Fruit fly (Drosophila melanogaster) whole organism, embryonic: ENCODE results near the gene Cpr65Aw.

ENCODE experiments used
- Abd-B ChIP-seq: fragments of 200-800 bp; sonication (Bioruptor generic); optimal IDR thresholded peaks from 2 replicates; lab custom pipeline; 2018; ENCODE audit warnings: missing biosample characterization, mild to moderate bottlenecking, missing genetic modification characterization, moderate library complexity
- BEAF-32 ChIP-seq: fragments of 200-800 bp; sonication (Bioruptor generic); optimal IDR thresholded peaks from 3 replicates; lab custom pipeline; 2017; ENCODE audit warnings: missing biosample characterization, missing genetic modification characterization, mild to moderate bottlenecking, moderate library complexity, missing genetic modification reagents
- Blimp-1 ChIP-seq: fragments of 200-800 bp; sonication (Bioruptor generic); optimal IDR thresholded peaks from 3 replicates; lab custom pipeline; 2018; ENCODE audit warnings: missing biosample characterization, missing genetic modification characterization, mild to moderate bottlenecking, moderate library complexity, missing genetic modification reagents
- CG12769 ChIP-seq: fragments of 200-800 bp; sonication (Bioruptor generic); optimal IDR thresholded peaks from 2 replicates; lab custom pipeline; 2019; ENCODE audit warnings: missing biosample characterization, mild to moderate bottlenecking, missing genetic modification characterization, moderate library complexity
- CG13424 ChIP-seq: fragments of 200-800 bp; sonication (Bioruptor generic); optimal IDR thresholded peaks from 2 replicates; lab custom pipeline; 2019; ENCODE audit warnings: missing biosample characterization, mild to moderate bottlenecking, missing genetic modification characterization, moderate library complexity
- CG13894 ChIP-seq: fragments of 200-800 bp; sonication (Bioruptor generic); optimal IDR thresholded peaks from 3 replicates; lab custom pipeline; 2018; ENCODE audit warnings: missing biosample characterization, mild to moderate bottlenecking, missing genetic modification characterization, moderate library complexity
- CG1529 ChIP-seq: fragments of 200-800 bp; sonication (Bioruptor generic); optimal IDR thresholded peaks from 3 replicates; lab custom pipeline; 2018; ENCODE audit warnings: missing biosample characterization, missing genetic modification characterization
- CG15514 ChIP-seq: fragments of 200-800 bp; sonication (Bioruptor generic); optimal IDR thresholded peaks from 3 replicates; lab custom pipeline; 2017; ENCODE audit warnings: missing biosample characterization, missing genetic modification characterization, mild to moderate bottlenecking, moderate library complexity, missing genetic modification reagents
- CG1792 ChIP-seq: fragments of 200-800 bp; sonication (Bioruptor generic); optimal IDR thresholded peaks from 2 replicates; lab custom pipeline; 2016; ENCODE audit warnings: missing biosample characterization, missing genetic modification characterization
- CG30403 ChIP-seq: fragments of 200-800 bp; sonication (Bioruptor generic); optimal IDR thresholded peaks from 3 replicates; lab custom pipeline; 2016; ENCODE audit warnings: missing biosample characterization, missing genetic modification characterization
- CG30431 ChIP-seq: fragments of 200-800 bp; sonication (Bioruptor generic); optimal IDR thresholded peaks from 2 replicates; lab custom pipeline; 2017; ENCODE audit warnings: missing biosample characterization, missing genetic modification characterization
- CG3163 ChIP-seq: fragments of 200-800 bp; sonication (Bioruptor generic); optimal IDR thresholded peaks from 3 replicates; lab custom pipeline; 2016; ENCODE audit warnings: missing biosample characterization, missing genetic modification characterization
- CG32767 ChIP-seq: fragments of 200-800 bp; sonication (Bioruptor generic); IDR thresholded peaks from 2 replicates; pipeline ENCODE4 v1.3.6; 2022; ENCODE audit warnings: missing biosample characterization, missing genetic modification characterization
- CG3281 ChIP-seq: fragments of 200-800 bp; sonication (Bioruptor generic); optimal IDR thresholded peaks from 3 replicates; lab custom pipeline; 2017; ENCODE audit warnings: missing biosample characterization, mild to moderate bottlenecking, missing genetic modification characterization
- CG4707 ChIP-seq: fragments of 200-800 bp; sonication (Bioruptor generic); optimal IDR thresholded peaks from 2 replicates; lab custom pipeline; 2018; ENCODE audit warnings: missing biosample characterization, mild to moderate bottlenecking, missing genetic modification characterization, moderate library complexity
- CG4820 ChIP-seq: fragments of 200-800 bp; sonication (Bioruptor generic); optimal IDR thresholded peaks from 3 replicates; lab custom pipeline; 2016; ENCODE audit warnings: missing biosample characterization, missing genetic modification characterization
- CG6175 ChIP-seq: fragments of 200-800 bp; sonication (Bioruptor generic); IDR thresholded peaks from 3 replicates; pipeline ENCODE4 v1.3.6; 2022; ENCODE audit warnings: missing biosample characterization, missing genetic modification characterization
- CG6854 ChIP-seq: fragments of 200-800 bp; sonication (Bioruptor generic); optimal IDR thresholded peaks from 3 replicates; lab custom pipeline; 2017; ENCODE audit warnings: missing biosample characterization, mild to moderate bottlenecking, missing genetic modification characterization
- CG7556 ChIP-seq: fragments of 200-800 bp; sonication (Bioruptor generic); optimal IDR thresholded peaks from 2 replicates; lab custom pipeline; 2017; ENCODE audit warnings: missing biosample characterization, mild to moderate bottlenecking, missing genetic modification characterization
- CG8290 ChIP-seq, 3 experiments: fragments of 200-800 bp; sonication (Bioruptor generic); optimal IDR thresholded peaks; 2 replicates each; lab custom pipeline; 2016 to 2019; ENCODE audit warnings: missing biosample characterization in 3 of 3, missing genetic modification characterization in 3 of 3, mild to moderate bottlenecking in 2 of 3, moderate library complexity in 1 of 3
- CG9817 ChIP-seq: fragments of 200-800 bp; sonication (Bioruptor generic); optimal IDR thresholded peaks from 2 replicates; lab custom pipeline; 2018; ENCODE audit warnings: missing biosample characterization, mild to moderate bottlenecking, missing genetic modification characterization, moderate library complexity
- CG9932 ChIP-seq: fragments of 200-800 bp; sonication (Bioruptor generic); IDR thresholded peaks from 2 replicates; pipeline ENCODE4 v1.3.6; 2022; ENCODE audit warnings: missing biosample characterization, missing genetic modification characterization
- Dip3 ChIP-seq: fragments of 200-800 bp; sonication (Bioruptor generic); optimal IDR thresholded peaks from 3 replicates; lab custom pipeline; 2016; ENCODE audit warnings: missing biosample characterization, missing genetic modification characterization
- Dref ChIP-seq: fragments of 200-800 bp; sonication (Bioruptor generic); IDR thresholded peaks from 2 replicates; pipeline ENCODE4 v1.3.6; 2022; ENCODE audit warnings: missing biosample characterization, missing genetic modification characterization
- E2f2 ChIP-seq: fragments of 200-800 bp; sonication (Bioruptor generic); IDR thresholded peaks from 2 replicates; pipeline ENCODE4 v1.3.6; 2022; ENCODE audit warnings: missing biosample characterization, missing genetic modification characterization
- Elba2 ChIP-seq: fragments of 200-800 bp; sonication (Bioruptor generic); optimal IDR thresholded peaks from 3 replicates; lab custom pipeline; 2016; ENCODE audit warnings: missing biosample characterization, missing genetic modification characterization
- Ets65A ChIP-seq: fragments of 200-800 bp; sonication (Bioruptor generic); peaks from one replicate; lab custom pipeline; 2016; ENCODE audit warnings: missing biosample characterization, missing genetic modification characterization
- GATAe ChIP-seq: fragments of 200-800 bp; sonication (Bioruptor generic); conservative IDR thresholded peaks from 2 replicates; pipeline ENCODE4 v1.3.6; 2022; ENCODE audit warnings: missing biosample characterization, missing genetic modification characterization
- H2.0 ChIP-seq: fragments of 200-800 bp; sonication (Bioruptor generic); IDR thresholded peaks from 2 replicates; pipeline ENCODE4 v1.3.6; 2022; ENCODE audit warnings: missing biosample characterization, missing genetic modification characterization
- Lpt ChIP-seq: fragments of >200 bp; optimal IDR thresholded peaks from 2 replicates; lab custom pipeline; 2018; ENCODE audit warnings: missing biosample characterization, missing genetic modification characterization
- Pdp1 ChIP-seq, 2 experiments: fragments of 200-800 bp; sonication (Bioruptor generic); optimal IDR thresholded peaks; 3 replicates each; lab custom pipeline; 2016; ENCODE audit warnings: missing biosample characterization in 2 of 2, missing genetic modification characterization in 2 of 2, mild to moderate bottlenecking in 1 of 2, moderate library complexity in 1 of 2
- Ravus ChIP-seq: fragments of 200-800 bp; sonication (Bioruptor generic); IDR thresholded peaks from 2 replicates; pipeline ENCODE4 v1.3.6; 2022; ENCODE audit warnings: missing biosample characterization, missing genetic modification characterization
- chinmo ChIP-seq: fragments of 200-800 bp; sonication (Bioruptor generic); IDR thresholded peaks from 4 replicates; pipeline ENCODE4 v1.3.6; 2022; ENCODE audit warnings: missing biosample characterization, missing genetic modification characterization; ENCODE audit not compliant: partially characterized antibody
- cwo ChIP-seq: fragments of 200-800 bp; sonication (Bioruptor generic); optimal IDR thresholded peaks from 3 replicates; lab custom pipeline; 2017; ENCODE audit warnings: missing biosample characterization, missing genetic modification characterization, mild to moderate bottlenecking, moderate library complexity, missing genetic modification reagents
- eve ChIP-seq, 2 experiments: fragments of >200 bp; optimal IDR thresholded peaks; 2 replicates each; lab custom pipeline; 2017; ENCODE audit warnings: missing biosample characterization in 2 of 2, missing genetic modification characterization in 2 of 2
- h ChIP-seq: fragments of >200 bp; optimal IDR thresholded peaks from 2 replicates; lab custom pipeline; 2017
- her ChIP-seq: fragments of 200-800 bp; sonication (Bioruptor generic); optimal IDR thresholded peaks from 2 replicates; lab custom pipeline; 2016; ENCODE audit warnings: missing biosample characterization, missing genetic modification characterization
- kah ChIP-seq: fragments of 200-800 bp; sonication (Bioruptor generic); optimal IDR thresholded peaks from 2 replicates; lab custom pipeline; 2018; ENCODE audit warnings: missing biosample characterization, mild to moderate bottlenecking, missing genetic modification characterization
- kni ChIP-seq: fragments of 200-800 bp; sonication (Bioruptor generic); optimal IDR thresholded peaks from 3 replicates; lab custom pipeline; 2017; ENCODE audit warnings: mild to moderate bottlenecking, missing biosample characterization, missing genetic modification reagents, missing genetic modification characterization
- knrl ChIP-seq: fragments of 200-800 bp; sonication (Bioruptor generic); IDR thresholded peaks from 3 replicates; pipeline ENCODE4 v1.3.6; 2022; ENCODE audit warnings: missing biosample characterization, missing genetic modification characterization; ENCODE audit not compliant: partially characterized antibody
- scrt ChIP-seq: fragments of 200-800 bp; sonication (Bioruptor generic); optimal IDR thresholded peaks from 2 replicates; lab custom pipeline; 2018; ENCODE audit warnings: missing biosample characterization, mild to moderate bottlenecking, missing genetic modification characterization, moderate library complexity
- sd ChIP-seq: fragments of 200-800 bp; sonication (Bioruptor generic); optimal IDR thresholded peaks from 3 replicates; lab custom pipeline; 2018; ENCODE audit warnings: missing biosample characterization, mild to moderate bottlenecking, missing genetic modification characterization, moderate library complexity
- sens ChIP-seq: fragments of 200-800 bp; sonication (Bioruptor generic); peaks from one replicate; lab custom pipeline; 2016; ENCODE audit warnings: missing biosample characterization, missing genetic modification characterization
- slbo ChIP-seq: fragments of 200-800 bp; sonication (Bioruptor generic); IDR thresholded peaks from 2 replicates; pipeline ENCODE4 v1.3.6; 2022; ENCODE audit warnings: missing biosample characterization, missing genetic modification characterization
- vvl ChIP-seq: fragments of 200-800 bp; sonication (Bioruptor generic); IDR thresholded peaks from 2 replicates; pipeline ENCODE4 v1.3.6; 2022; ENCODE audit warnings: missing biosample characterization, missing genetic modification characterization
- zen2 ChIP-seq: fragments of 200-800 bp; sonication (Bioruptor generic); IDR thresholded peaks from 3 replicates; pipeline ENCODE4 v1.3.6; 2022; ENCODE audit warnings: missing biosample characterization, missing genetic modification characterization; ENCODE audit not compliant: partially characterized antibody
- zfh1 ChIP-seq: fragments of 200-800 bp; sonication (Bioruptor generic); IDR thresholded peaks from 3 replicates; pipeline ENCODE4 v1.3.6; 2022; ENCODE audit warnings: missing biosample characterization, missing genetic modification characterization

Cpr65Aw gene

DNA sequence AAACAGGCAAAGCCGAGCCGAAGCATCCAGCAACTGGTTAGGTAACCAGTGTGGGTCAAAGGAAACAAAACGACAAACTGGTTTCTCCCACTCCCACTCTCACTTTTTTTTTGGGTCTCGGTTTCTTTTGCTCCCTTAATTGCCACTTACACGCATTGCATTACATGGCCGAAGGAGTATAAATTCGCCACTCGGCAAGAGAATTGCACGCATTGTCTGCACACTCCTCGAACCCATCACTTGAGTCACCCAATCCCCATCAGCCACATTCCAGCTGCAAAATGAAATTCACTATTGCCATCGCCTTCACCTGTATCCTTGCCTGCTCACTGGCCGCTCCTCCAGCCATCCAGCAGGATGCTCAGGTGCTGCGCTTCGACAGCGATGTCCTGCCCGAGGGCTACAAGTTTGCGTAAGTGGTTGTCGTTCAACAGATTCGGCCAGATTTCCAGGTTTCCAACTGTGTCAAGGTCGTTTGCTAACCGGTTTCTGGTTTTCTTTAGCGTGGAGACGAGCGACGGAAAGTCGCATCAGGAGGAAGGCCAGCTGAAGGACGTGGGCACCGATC is 1.1 kb upstream of the Cpr65Aw start, which contains the start of gene Lcp65Ad:
Gene Lcp65Ad (plus strand): TSS at position 208 of the 568 bp plus-strand sequence.
- TF ChIP-seq sens (GFP tag; lab: Kevin White, UChicago) = no peak
- no peak for TF ChIP-seq CG8290 (GFP tag; optimal IDR thresholded peaks at IDR 0.05; lab: Kevin White, UChicago)
- TF ChIP-seq CG8290 (tag; optimal IDR thresholded peaks at IDR 0.05; lab: Kevin White, UChicago) = no peak
- TF ChIP-seq Blimp-1 (GFP tag; lab: Kevin White, UChicago) = peak; percentile 25
- peak; percentile 85 for TF ChIP-seq Ets65A (GFP tag; lab: Kevin White, UChicago)

DNA sequence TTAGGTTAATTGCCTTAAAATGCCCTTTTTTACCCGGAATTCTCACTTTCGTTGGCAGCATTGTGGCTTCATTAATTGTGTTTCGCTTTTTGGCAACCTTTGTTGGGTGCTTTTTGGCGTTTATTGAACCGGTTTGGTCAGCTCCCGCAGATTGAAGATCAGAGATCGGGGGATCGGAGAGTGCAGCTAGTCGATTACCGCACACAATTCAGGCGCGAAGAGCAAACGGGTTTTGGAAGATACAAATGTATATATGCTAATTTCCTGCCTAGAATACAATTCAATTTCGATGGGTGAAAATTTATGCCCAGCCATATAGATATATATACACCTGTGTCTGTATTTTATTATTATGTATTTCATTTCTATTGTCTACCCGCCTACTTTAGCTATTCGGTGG is 675 bp downstream of the Cpr65Aw start:
- TF ChIP-seq GATAe (no peak), Abd-B (GFP tag; lab: Kevin White, UChicago) (no peak), Dip3 (GFP tag; lab: Kevin White, UChicago) (no peak), CG15514 (no peak), cwo (GFP tag; lab: Kevin White, UChicago) (peak; percentile 52), Ravus (no peak), H2.0 (GFP tag; lab: Robert Waterston, UW) (no peak), CG3163 (GFP tag; lab: Kevin White, UChicago) (no peak), Elba2 (GFP tag; lab: Kevin White, UChicago) (no peak), CG6854 (GFP tag; lab: Kevin White, UChicago) (no peak), eve (GFP tag; optimal IDR thresholded peaks at IDR 0.05; lab: Kevin White, UChicago) (no peak), CG30403 (GFP tag; lab: Kevin White, UChicago) (no peak), CG13894 (tag; lab: Kevin White, UChicago) (peak; percentile 78), Pdp1 (GFP tag; optimal IDR thresholded peaks at IDR 0.05; lab: Kevin White, UChicago) (peak in 1 of 2 experiments; percentile 65), CG13424 (no peak), kah (GFP tag; lab: Kevin White, UChicago) (no peak), slbo (no peak), CG30431 (no peak), scrt (GFP tag; lab: Kevin White, UChicago) (no peak), sd (tag; lab: Kevin White, UChicago) (peak; percentile 35), CG32767 (GFP tag; lab: Robert Waterston, UW) (no peak), Lpt (GFP tag; lab: Kevin White, UChicago) (no peak), CG1792 (GFP tag; lab: Kevin White, UChicago) (no peak), CG1529 (GFP tag; lab: Kevin White, UChicago) (no peak), kni (GFP tag; lab: Kevin White, UChicago) (no peak), CG8290 (GFP tag; optimal IDR thresholded peaks at IDR 0.05; lab: Kevin White, UChicago) (no peak), CG8290 (tag; optimal IDR thresholded peaks at IDR 0.05; lab: Kevin White, UChicago) (no peak), CG9932 (GFP tag; lab: Robert Waterston, UW) (no peak), E2f2 (GFP tag; lab: Robert Waterston, UW) (no peak), Blimp-1 (GFP tag; lab: Kevin White, UChicago) (peak; percentile 17), CG9817 (no peak), CG6175 (no peak), Dref (no peak), CG4707 (GFP tag; lab: Kevin White, UChicago) (no peak), zen2 (GFP tag; lab: Robert Waterston, UW) (no peak), chinmo (GFP tag; lab: Robert Waterston, UW) (peak; percentile 90), her (GFP tag; lab: Kevin White, UChicago) (no peak), zfh1 (GFP tag; lab: Robert Waterston, UW) (no peak), BEAF-32 (GFP tag; lab: Kevin White, UChicago) (no peak), CG4820 (GFP tag; lab: Kevin White, UChicago) (no peak), vvl (peak; percentile 70; the same call in 1 of the 2 replicates), h (lab: Kevin White, UChicago) (no peak), knrl (GFP tag; lab: Robert Waterston, UW) (no peak), CG3281 (GFP tag; lab: Kevin White, UChicago) (no peak), CG12769 (tag; lab: Kevin White, UChicago) (peak; percentile 64), CG7556 (GFP tag; lab: Kevin White, UChicago) (no peak)
